Fruit fly (Drosophila melanogaster) whole organism, embryonic: ENCODE data around the gene Mst36Fb.
A peak's percentile ranks its signal among the peaks of the same experiment; 100 is the strongest.

Experiments used
- B-H1 ChIP-seq: fragments of 200-800 bp; sonication (Bioruptor generic); IDR thresholded peaks from 3 replicates; pipeline ENCODE4 v1.3.6; 2022; ENCODE audit warnings: missing biosample characterization, missing genetic modification characterization
- CG10267 ChIP-seq: fragments of 200-800 bp; sonication (Bioruptor generic); optimal IDR thresholded peaks from 2 replicates; lab custom pipeline; 2018; ENCODE audit warnings: missing biosample characterization, mild to moderate bottlenecking, missing genetic modification characterization, moderate library complexity
- CG10543 ChIP-seq: fragments of 200-800 bp; sonication (Bioruptor generic); optimal IDR thresholded peaks from 3 replicates; lab custom pipeline; 2017; ENCODE audit warnings: missing biosample characterization, mild to moderate bottlenecking, missing genetic modification characterization, moderate library complexity
- CG11504 ChIP-seq: fragments of 200-800 bp; sonication (Bioruptor generic); optimal IDR thresholded peaks from 3 replicates; lab custom pipeline; 2019; ENCODE audit warnings: missing biosample characterization, mild to moderate bottlenecking, missing genetic modification characterization, moderate library complexity
- CG18619 ChIP-seq: fragments of 200-800 bp; sonication (Bioruptor generic); optimal IDR thresholded peaks from 3 replicates; lab custom pipeline; 2017; ENCODE audit warnings: missing biosample characterization, mild to moderate bottlenecking, missing genetic modification characterization
- CG2129 ChIP-seq: fragments of 200-800 bp; sonication (Bioruptor generic); IDR thresholded peaks from 2 replicates; pipeline ENCODE4 v1.3.6; 2022; ENCODE audit warnings: missing biosample characterization, missing genetic modification characterization; ENCODE audit not compliant: partially characterized antibody
- CG30403 ChIP-seq: fragments of 200-800 bp; sonication (Bioruptor generic); optimal IDR thresholded peaks from 3 replicates; lab custom pipeline; 2016; ENCODE audit warnings: missing biosample characterization, missing genetic modification characterization
- CG31224 ChIP-seq: fragments of 200-800 bp; sonication (Bioruptor generic); IDR thresholded peaks from 2 replicates; pipeline ENCODE4 v1.3.6; 2022; ENCODE audit warnings: missing biosample characterization, missing genetic modification characterization
- CG3281 ChIP-seq: fragments of 200-800 bp; sonication (Bioruptor generic); optimal IDR thresholded peaks from 3 replicates; lab custom pipeline; 2017; ENCODE audit warnings: missing biosample characterization, mild to moderate bottlenecking, missing genetic modification characterization
- CG34422 ChIP-seq: fragments of 200-800 bp; sonication (Bioruptor generic); IDR thresholded peaks from 3 replicates; pipeline ENCODE4 v1.3.6; 2022; ENCODE audit warnings: missing biosample characterization, missing genetic modification characterization
- CG4328 ChIP-seq: fragments of 200-800 bp; sonication (Bioruptor generic); optimal IDR thresholded peaks from 3 replicates; lab custom pipeline; 2017; ENCODE audit warnings: missing biosample characterization, missing genetic modification reagents, missing genetic modification characterization
- CG7357 ChIP-seq: fragments of 200-800 bp; sonication (Bioruptor generic); IDR thresholded peaks from 3 replicates; pipeline ENCODE4 v1.3.6; 2022; ENCODE audit warnings: missing biosample characterization, missing genetic modification characterization
- CG7963 ChIP-seq: fragments of 200-800 bp; sonication (Bioruptor generic); IDR thresholded peaks from 3 replicates; pipeline ENCODE4 v1.3.6; 2022; ENCODE audit warnings: missing biosample characterization, missing genetic modification characterization; ENCODE audit not compliant: partially characterized antibody
- CG8290 ChIP-seq, 3 experiments: fragments of 200-800 bp; sonication (Bioruptor generic); optimal IDR thresholded peaks; 2 replicates each; lab custom pipeline; 2016 to 2019; ENCODE audit warnings: missing biosample characterization in 3 of 3, missing genetic modification characterization in 3 of 3, mild to moderate bottlenecking in 2 of 3, moderate library complexity in 1 of 3
- CG8765 ChIP-seq: fragments of 200-800 bp; sonication (Bioruptor generic); IDR thresholded peaks from 2 replicates; pipeline ENCODE4 v1.3.6; 2022; ENCODE audit warnings: missing biosample characterization, missing genetic modification characterization
- CG8944 ChIP-seq: fragments of 200-800 bp; sonication (Bioruptor generic); optimal IDR thresholded peaks from 3 replicates; lab custom pipeline; 2016; ENCODE audit warnings: missing biosample characterization, missing genetic modification characterization
- CG9215 ChIP-seq: fragments of 200-800 bp; sonication (Bioruptor generic); IDR thresholded peaks from 2 replicates; pipeline ENCODE4 v1.3.6; 2022; ENCODE audit warnings: missing biosample characterization, missing genetic modification characterization
- CG9727 ChIP-seq: fragments of 200-800 bp; sonication (Bioruptor generic); optimal IDR thresholded peaks from 3 replicates; lab custom pipeline; 2017; ENCODE audit warnings: missing biosample characterization, mild to moderate bottlenecking, missing genetic modification characterization
- CG9817 ChIP-seq: fragments of 200-800 bp; sonication (Bioruptor generic); optimal IDR thresholded peaks from 2 replicates; lab custom pipeline; 2018; ENCODE audit warnings: missing biosample characterization, mild to moderate bottlenecking, missing genetic modification characterization, moderate library complexity
- CoRest ChIP-seq: fragments of 200-800 bp; sonication (Bioruptor generic); optimal IDR thresholded peaks from 3 replicates; lab custom pipeline; 2018; ENCODE audit warnings: missing biosample characterization, mild to moderate bottlenecking, missing genetic modification characterization, moderate library complexity
- Dp ChIP-seq: fragments of 200-800 bp; sonication (Bioruptor generic); optimal IDR thresholded peaks from 2 replicates; lab custom pipeline; 2018; ENCODE audit warnings: missing biosample characterization, mild to moderate bottlenecking, missing genetic modification characterization, moderate library complexity
- Eip74EF ChIP-seq, 2 experiments: fragments of 200-800 bp in 1 of 2; fragments of >200 bp in 1 of 2; sonication (Bioruptor generic) in 1 of 2; optimal IDR thresholded peaks; 2 replicates each; lab custom pipeline; 2017 to 2019; ENCODE audit warnings: missing biosample characterization in 2 of 2, missing genetic modification characterization in 2 of 2, mild to moderate bottlenecking in 1 of 2, moderate library complexity in 1 of 2
- GATAe ChIP-seq: fragments of 200-800 bp; sonication (Bioruptor generic); conservative IDR thresholded peaks from 2 replicates; pipeline ENCODE4 v1.3.6; 2022; ENCODE audit warnings: missing biosample characterization, missing genetic modification characterization
- Gsc ChIP-seq: fragments of 200-800 bp; sonication (Bioruptor generic); IDR thresholded peaks from 2 replicates; pipeline ENCODE4 v1.3.6; 2022; ENCODE audit warnings: missing biosample characterization, missing genetic modification characterization
- H2.0 ChIP-seq: fragments of 200-800 bp; sonication (Bioruptor generic); IDR thresholded peaks from 2 replicates; pipeline ENCODE4 v1.3.6; 2022; ENCODE audit warnings: missing biosample characterization, missing genetic modification characterization
- Hr39 ChIP-seq: fragments of >200 bp; optimal IDR thresholded peaks from 2 replicates; lab custom pipeline; 2017
- Hr78 ChIP-seq, 2 experiments: fragments of 200-800 bp in 1 of 2; fragments of >200 bp in 1 of 2; sonication (Bioruptor generic) in 1 of 2; optimal IDR thresholded peaks; 2 replicates each; lab custom pipeline; 2017 to 2019; ENCODE audit warnings: missing biosample characterization in 2 of 2, missing genetic modification characterization in 2 of 2, mild to moderate bottlenecking in 1 of 2, moderate library complexity in 1 of 2
- Lpt ChIP-seq: fragments of >200 bp; optimal IDR thresholded peaks from 2 replicates; lab custom pipeline; 2018; ENCODE audit warnings: missing biosample characterization, missing genetic modification characterization
- NC2β ChIP-seq: fragments of 200-800 bp; sonication (Bioruptor generic); optimal IDR thresholded peaks from 2 replicates; lab custom pipeline; 2016; ENCODE audit warnings: missing biosample characterization, missing genetic modification characterization
- NFAT ChIP-seq: fragments of 200-800 bp; sonication (Bioruptor generic); IDR thresholded peaks from 2 replicates; pipeline ENCODE4 v1.3.6; 2022; ENCODE audit warnings: missing biosample characterization, missing genetic modification characterization
- Sox102F ChIP-seq: fragments of 200-800 bp; sonication (Bioruptor generic); optimal IDR thresholded peaks from 2 replicates; lab custom pipeline; 2018; ENCODE audit warnings: missing biosample characterization, mild to moderate bottlenecking, missing genetic modification characterization, moderate library complexity
- ac ChIP-seq: fragments of 200-800 bp; sonication (Bioruptor generic); optimal IDR thresholded peaks from 3 replicates; lab custom pipeline; 2017; ENCODE audit warnings: missing biosample characterization, mild to moderate bottlenecking, missing genetic modification characterization
- ato ChIP-seq: fragments of 200-800 bp; sonication (Bioruptor generic); IDR thresholded peaks from 2 replicates; pipeline ENCODE4 v1.3.6; 2022; ENCODE audit warnings: missing biosample characterization, missing genetic modification characterization; ENCODE audit not compliant: partially characterized antibody
- bab2 ChIP-seq: fragments of 200-800 bp; sonication (Bioruptor generic); optimal IDR thresholded peaks from 2 replicates; lab custom pipeline; 2016; ENCODE audit warnings: missing biosample characterization, missing genetic modification characterization
- cas ChIP-seq: fragments of 200-800 bp; sonication (Bioruptor generic); IDR thresholded peaks from 2 replicates; pipeline ENCODE4 v1.3.6; 2022; ENCODE audit warnings: missing biosample characterization, missing genetic modification characterization
- caup ChIP-seq: fragments of 200-800 bp; sonication (Bioruptor generic); optimal IDR thresholded peaks from 3 replicates; lab custom pipeline; 2017; ENCODE audit warnings: missing biosample characterization, mild to moderate bottlenecking, missing genetic modification characterization, moderate library complexity; ENCODE audit not compliant: severe bottlenecking
- chn ChIP-seq: fragments of 200-800 bp; sonication (Bioruptor generic); optimal IDR thresholded peaks from 2 replicates; lab custom pipeline; 2016; ENCODE audit warnings: missing biosample characterization, missing genetic modification characterization
- dati ChIP-seq: fragments of 200-800 bp; sonication (Bioruptor generic); IDR thresholded peaks from 2 replicates; pipeline ENCODE4 v1.3.6; 2022; ENCODE audit warnings: missing biosample characterization, missing genetic modification characterization
- en ChIP-seq: fragments of 200-800 bp; sonication (Bioruptor generic); optimal IDR thresholded peaks from 2 replicates; lab custom pipeline; 2016; ENCODE audit warnings: missing biosample characterization, missing genetic modification characterization
- gcm2 ChIP-seq: fragments of 200-800 bp; sonication (Bioruptor generic); optimal IDR thresholded peaks from 2 replicates; lab custom pipeline; 2016; ENCODE audit warnings: missing biosample characterization, missing genetic modification characterization
- jumu ChIP-seq: fragments of 200-800 bp; sonication (Bioruptor generic); optimal IDR thresholded peaks from 3 replicates; lab custom pipeline; 2016; ENCODE audit warnings: missing biosample characterization, missing genetic modification characterization
- lov ChIP-seq, 2 experiments: fragments of 200-800 bp in 1 of 2; fragments of >200 bp in 1 of 2; sonication (Bioruptor generic) in 1 of 2; IDR thresholded peaks in 1 of 2; optimal IDR thresholded peaks in 1 of 2; 2 replicates in 1 of 2; 3 replicates in 1 of 2; pipeline versions ENCODE4 v1.3.6 to Lab custom; 2017 to 2022; ENCODE audit warnings: missing biosample characterization in 1 of 2, missing genetic modification characterization in 1 of 2
- nerfin-2 ChIP-seq: fragments of 200-800 bp; sonication (Bioruptor generic); IDR thresholded peaks from 2 replicates; pipeline ENCODE4 v1.3.6; 2022; ENCODE audit warnings: missing biosample characterization, missing genetic modification characterization; ENCODE audit not compliant: partially characterized antibody
- onecut ChIP-seq: fragments of 200-800 bp; sonication (Bioruptor generic); IDR thresholded peaks from 2 replicates; pipeline ENCODE4 v1.3.6; 2022; ENCODE audit warnings: missing biosample characterization, missing genetic modification characterization
- pzg ChIP-seq: fragments of 200-800 bp; sonication (Bioruptor generic); optimal IDR thresholded peaks from 3 replicates; lab custom pipeline; 2018; ENCODE audit warnings: missing biosample characterization, mild to moderate bottlenecking, missing genetic modification characterization, moderate library complexity
- scrt ChIP-seq: fragments of 200-800 bp; sonication (Bioruptor generic); optimal IDR thresholded peaks from 2 replicates; lab custom pipeline; 2018; ENCODE audit warnings: missing biosample characterization, mild to moderate bottlenecking, missing genetic modification characterization, moderate library complexity
- seq ChIP-seq: fragments of 200-800 bp; sonication (Bioruptor generic); IDR thresholded peaks from 2 replicates; pipeline ENCODE4 v1.3.6; 2022; ENCODE audit warnings: missing biosample characterization, missing genetic modification characterization
- tna ChIP-seq: fragments of 200-800 bp; sonication (Bioruptor generic); IDR thresholded peaks from 2 replicates; pipeline ENCODE4 v1.3.6; 2022; ENCODE audit warnings: missing biosample characterization, missing genetic modification characterization; ENCODE audit not compliant: partially characterized antibody
- usp ChIP-seq: fragments of >200 bp; optimal IDR thresholded peaks from 2 replicates; lab custom pipeline; 2017; ENCODE audit warnings: missing biosample characterization, missing genetic modification characterization

Mst36Fb gene

dm6 chr2L:18707844-18708238 lies 32.9 kb upstream of the Mst36Fb start (continued):
- TF ChIP-seq onecut (GFP tag; lab: Robert Waterston, UW) (no peak), Sox102F (no peak), CG8944 (GFP tag; lab: Kevin White, UChicago) (no peak), GATAe (GFP tag; lab: Robert Waterston, UW) (no peak), CG18619 (GFP tag; lab: Kevin White, UChicago) (no peak), cas (GFP tag; lab: Robert Waterston, UW) (0 out of 2 replicates have a peak, but pooled peaks have one; percentile 9), jumu (GFP tag; lab: Kevin White, UChicago) (no peak), ac (GFP tag; lab: Kevin White, UChicago) (no peak), B-H1 (GFP tag; lab: Robert Waterston, UW) (no peak; the same call in 2 of the 3 replicates), Gsc (GFP tag; lab: Robert Waterston, UW) (no peak), NFAT (GFP tag; lab: Robert Waterston, UW) (no peak; the same call in 1 of the 2 replicates), CG3281 (peak; percentile 30), CG9817 (no peak), ato (GFP tag; lab: Robert Waterston, UW) (no peak), CG8765 (no peak), lov (optimal IDR thresholded peaks at IDR 0.05; lab: Kevin White, UChicago) (no peak), lov (GFP tag; IDR thresholded peaks at IDR 0.05; lab: Robert Waterston, UW) (no peak), CG10543 (GFP tag; lab: Kevin White, UChicago) (no peak), CG7357 (GFP tag; lab: Robert Waterston, UW) (no peak), CG2129 (no peak), en (GFP tag; lab: Kevin White, UChicago) (no peak), pzg (GFP tag; lab: Kevin White, UChicago) (no peak), Hr39 (lab: Kevin White, UChicago) (no peak), NC2β (no peak), nerfin-2 (GFP tag; lab: Robert Waterston, UW) (no peak), H2.0 (GFP tag; lab: Robert Waterston, UW) (no peak; the same call in 1 of the 2 replicates), Dp (GFP tag; lab: Kevin White, UChicago) (no peak), CoRest (tag; lab: Kevin White, UChicago) (no peak), usp (GFP tag; lab: Kevin White, UChicago) (no peak), CG34422 (GFP tag; lab: Robert Waterston, UW) (no peak; the same call in 2 of the 3 replicates), Eip74EF (GFP tag; optimal IDR thresholded peaks at IDR 0.05; lab: Kevin White, UChicago) (no peak), CG10267 (no peak), CG9727 (GFP tag; lab: Kevin White, UChicago) (no peak), tna (GFP tag; lab: Robert Waterston, UW) (no peak), scrt (GFP tag; lab: Kevin White, UChicago) (no peak), CG9215 (no peak), seq (GFP tag; lab: Robert Waterston, UW) (no peak), Lpt (GFP tag; lab: Kevin White, UChicago) (no peak), CG8290 (GFP tag; optimal IDR thresholded peaks at IDR 0.05; lab: Kevin White, UChicago) (no peak), CG8290 (tag; optimal IDR thresholded peaks at IDR 0.05; lab: Kevin White, UChicago) (no peak), caup (GFP tag; lab: Kevin White, UChicago) (peak; percentile 24), dati (GFP tag; lab: Robert Waterston, UW) (no peak), CG11504 (tag; lab: Kevin White, UChicago) (no peak), chn (GFP tag; lab: Kevin White, UChicago) (no peak), bab2 (peak; percentile 33), gcm2 (GFP tag; lab: Kevin White, UChicago) (no peak), Hr78 (GFP tag; optimal IDR thresholded peaks at IDR 0.05; lab: Kevin White, UChicago) (no peak), CG30403 (GFP tag; lab: Kevin White, UChicago) (no peak), CG31224 (no peak), CG7963 (no peak), CG4328 (GFP tag; lab: Kevin White, UChicago) (no peak)
